Fruit fly (Drosophila melanogaster) whole organism, wandering third instar larva: ENCODE results near the gene Cyp312a1.

Source experiments
- CG32264 ChIP-seq: fragments of 200-800 bp; sonication (Bioruptor generic); optimal IDR thresholded peaks from 2 replicates; lab custom pipeline; 2016; ENCODE audit warnings: missing biosample characterization, missing genetic modification characterization
- Dfd ChIP-seq: fragments of >200 bp; optimal IDR thresholded peaks from 2 replicates; lab custom pipeline; 2017; ENCODE audit warnings: missing biosample characterization, missing genetic modification characterization
- Dif ChIP-seq: fragments of 200-275, 200-300 bp; sonication (Bioruptor generic); optimal IDR thresholded peaks from 2 replicates; lab custom pipeline; 2018; ENCODE audit warnings: missing biosample characterization, missing genetic modification characterization; ENCODE audit not compliant: partially characterized antibody
- GATAd ChIP-seq: sonication (Bioruptor generic); optimal IDR thresholded peaks from 2 replicates; lab custom pipeline; 2016; ENCODE audit warnings: missing biosample characterization, missing genetic modification characterization
- HLH106 ChIP-seq: fragments of 200-800 bp; optimal IDR thresholded peaks from 3 replicates; lab custom pipeline; 2019; ENCODE audit warnings: missing biosample characterization, mild to moderate bottlenecking, missing genetic modification characterization, moderate library complexity
- Hnf4 ChIP-seq: fragments of 200-800 bp; sonication (Bioruptor generic); optimal IDR thresholded peaks from 2 replicates; lab custom pipeline; 2016; ENCODE audit warnings: missing biosample characterization, mild to moderate bottlenecking, missing genetic modification characterization
- Hr78 ChIP-seq: fragments of >200 bp; optimal IDR thresholded peaks from 2 replicates; lab custom pipeline; 2017; ENCODE audit warnings: missing biosample characterization, missing genetic modification characterization
- Hr83 ChIP-seq: fragments of 200-300 bp; sonication (Bioruptor generic); optimal IDR thresholded peaks from 2 replicates; lab custom pipeline; 2016; ENCODE audit warnings: missing biosample characterization, mild to moderate bottlenecking, missing genetic modification characterization, moderate library complexity; ENCODE audit not compliant: poor library complexity, severe bottlenecking
- Jra ChIP-seq: sonication (Bioruptor generic); optimal IDR thresholded peaks from 2 replicates; lab custom pipeline; 2016; ENCODE audit warnings: missing biosample characterization, missing genetic modification characterization
- OdsH ChIP-seq: fragments of 200-800 bp; sonication (Bioruptor generic); optimal IDR thresholded peaks from 2 replicates; lab custom pipeline; 2016; ENCODE audit warnings: missing biosample characterization, mild to moderate bottlenecking, missing genetic modification characterization
- Rel ChIP-seq, 2 experiments: fragments of 200-800 bp; sonication (Bioruptor generic) in 1 of 2; optimal IDR thresholded peaks; 2 replicates in 1 of 2; 3 replicates in 1 of 2; lab custom pipeline; 2016 to 2019; ENCODE audit warnings: mild to moderate bottlenecking in 2 of 2, missing biosample characterization in 2 of 2, missing genetic modification characterization in 2 of 2, moderate library complexity in 1 of 2
- Sp1 ChIP-seq: fragments of 200-800 bp; sonication (Bioruptor generic); optimal IDR thresholded peaks from 3 replicates; lab custom pipeline; 2019; ENCODE audit warnings: missing biosample characterization, mild to moderate bottlenecking, missing genetic modification characterization, moderate library complexity
- Vsx2 ChIP-seq: fragments of 200-300, 225-300 bp; sonication (Bioruptor generic); optimal IDR thresholded peaks from 2 replicates; lab custom pipeline; 2018; ENCODE audit warnings: missing biosample characterization, missing genetic modification characterization; ENCODE audit not compliant: partially characterized antibody
- brk ChIP-seq: fragments of 200-800 bp; sonication (Bioruptor generic); optimal IDR thresholded peaks from 2 replicates; lab custom pipeline; 2016; ENCODE audit warnings: missing biosample characterization, mild to moderate bottlenecking, missing genetic modification characterization
- foxo ChIP-seq, 2 experiments: fragments of 200-800 bp; sonication (Bioruptor generic); optimal IDR thresholded peaks; 2 replicates in 1 of 2; 3 replicates in 1 of 2; lab custom pipeline; 2016 to 2017; ENCODE audit warnings: missing biosample characterization in 2 of 2, missing genetic modification characterization in 2 of 2
- fru ChIP-seq: fragments of 200-800 bp; sonication (Bioruptor generic); optimal IDR thresholded peaks from 3 replicates; lab custom pipeline; 2016; ENCODE audit warnings: missing biosample characterization, mild to moderate bottlenecking, missing genetic modification characterization
- h ChIP-seq: fragments of 200-800 bp; sonication (Bioruptor generic); optimal IDR thresholded peaks from 3 replicates; lab custom pipeline; 2016; ENCODE audit warnings: missing biosample characterization, mild to moderate bottlenecking, missing genetic modification characterization
- lola ChIP-seq: fragments of >200 bp; optimal IDR thresholded peaks from 2 replicates; lab custom pipeline; 2017; ENCODE audit warnings: missing biosample characterization, missing genetic modification characterization
- pan ChIP-seq: fragments of >200 bp; optimal IDR thresholded peaks from 2 replicates; lab custom pipeline; 2017
- rgr ChIP-seq: fragments of 200-800 bp; sonication (Bioruptor generic); optimal IDR thresholded peaks from 3 replicates; lab custom pipeline; 2016; ENCODE audit warnings: missing biosample characterization, mild to moderate bottlenecking, missing genetic modification characterization
- sage ChIP-seq: fragments of 200-800 bp; sonication (Bioruptor generic); optimal IDR thresholded peaks from 2 replicates; lab custom pipeline; 2016; ENCODE audit warnings: missing biosample characterization, mild to moderate bottlenecking, missing genetic modification characterization
- usp ChIP-seq: fragments of >200 bp; optimal IDR thresholded peaks from 2 replicates; lab custom pipeline; 2017; ENCODE audit warnings: missing biosample characterization, missing genetic modification characterization

Cyp312a1 gene

DNA sequence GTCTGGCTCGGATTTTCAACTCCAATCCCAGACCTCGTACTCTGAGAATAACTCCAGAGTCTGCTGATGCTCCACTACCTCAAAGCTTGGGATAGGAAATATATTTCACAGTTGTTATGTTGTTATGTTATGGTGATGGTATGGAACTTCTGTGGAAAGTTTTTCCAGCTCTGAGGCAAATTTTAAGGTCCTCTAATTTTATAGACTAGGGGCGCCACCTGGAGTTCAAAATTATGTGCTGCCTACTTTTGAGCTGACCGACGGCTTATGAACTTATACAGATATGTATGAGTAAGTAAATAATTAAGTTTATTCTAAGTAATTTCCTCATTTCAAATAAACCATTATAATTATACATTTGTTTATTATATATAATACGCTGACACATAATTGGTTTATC is 49.1 kb downstream of the Cyp312a1 start:
- TF ChIP-seq rgr (no peak), lola (GFP tag; lab: Kevin White, UChicago) (no peak), sage (GFP tag; lab: Kevin White, UChicago) (no peak), Hnf4 (GFP tag; lab: Kevin White, UChicago) (no peak), CG32264 (GFP tag; lab: Kevin White, UChicago) (no peak), usp (GFP tag; lab: Kevin White, UChicago) (no peak), Sp1 (GFP tag; lab: Kevin White, UChicago) (no peak), GATAd (no peak), Rel (GFP tag; optimal IDR thresholded peaks at IDR 0.05; lab: Kevin White, UChicago) (no peak), Rel (tag; optimal IDR thresholded peaks at IDR 0.05; lab: Kevin White, UChicago) (no peak), OdsH (GFP tag; lab: Kevin White, UChicago) (no peak), Dfd (GFP tag; lab: Kevin White, UChicago) (no peak), pan (no peak), foxo (GFP tag; optimal IDR thresholded peaks at IDR 0.05; lab: Kevin White, UChicago) (no peak)
- TF ChIP-seq, all 38 proteins: peak for 0

DNA sequence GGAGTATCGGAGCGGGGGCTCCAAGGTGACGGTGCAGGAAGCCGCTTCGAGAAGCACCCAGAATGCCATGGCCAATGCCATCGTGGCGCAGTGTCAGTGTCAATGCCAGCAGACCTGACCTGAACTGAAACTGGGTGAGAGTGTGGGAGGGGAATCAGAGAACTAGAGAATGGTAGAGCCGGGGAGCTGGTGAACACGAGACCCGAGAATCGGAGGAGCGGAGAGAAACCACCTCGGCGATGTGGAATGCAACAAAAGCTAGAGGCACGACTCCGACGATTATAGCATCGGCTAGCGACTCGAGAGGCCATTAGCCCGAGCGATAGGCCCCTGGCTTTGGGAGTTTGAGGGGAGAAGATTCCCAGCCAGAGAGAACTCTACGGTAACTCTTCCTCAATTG is 50.5 kb downstream of the Cyp312a1 start:
- TF ChIP-seq foxo (GFP tag; optimal IDR thresholded peaks at IDR 0.05; lab: Kevin White, UChicago) = no peak
- no peak for TF ChIP-seq Hr78 (GFP tag; lab: Kevin White, UChicago)
- no peak for TF ChIP-seq brk (GFP tag; lab: Kevin White, UChicago)
- no peak for TF ChIP-seq pan
- no peak for TF ChIP-seq Vsx2 (GFP tag; lab: Kevin White, UChicago)

DNA sequence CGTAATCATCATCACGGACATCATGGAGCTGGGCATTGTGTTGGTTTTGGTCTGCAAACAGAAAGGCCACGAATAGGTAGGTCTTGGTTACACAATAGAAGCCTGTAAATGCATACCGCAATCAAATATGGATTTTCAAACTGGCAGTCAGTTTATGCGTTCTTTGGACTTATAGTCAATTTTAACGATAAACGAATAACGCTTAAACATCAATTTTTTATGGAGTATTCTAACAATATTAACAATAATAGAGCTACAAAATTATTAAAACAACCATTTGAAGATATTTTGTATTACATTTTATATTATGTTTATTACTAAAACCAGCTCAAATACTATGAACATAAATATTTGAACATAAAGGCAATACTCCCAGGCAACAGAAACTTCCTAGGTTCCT is 51.0 kb downstream of the Cyp312a1 start:
- TF ChIP-seq h (GFP tag; lab: Kevin White, UChicago) = no peak
- TF ChIP-seq foxo (GFP tag; optimal IDR thresholded peaks at IDR 0.05; lab: Kevin White, UChicago) = no peak

DNA sequence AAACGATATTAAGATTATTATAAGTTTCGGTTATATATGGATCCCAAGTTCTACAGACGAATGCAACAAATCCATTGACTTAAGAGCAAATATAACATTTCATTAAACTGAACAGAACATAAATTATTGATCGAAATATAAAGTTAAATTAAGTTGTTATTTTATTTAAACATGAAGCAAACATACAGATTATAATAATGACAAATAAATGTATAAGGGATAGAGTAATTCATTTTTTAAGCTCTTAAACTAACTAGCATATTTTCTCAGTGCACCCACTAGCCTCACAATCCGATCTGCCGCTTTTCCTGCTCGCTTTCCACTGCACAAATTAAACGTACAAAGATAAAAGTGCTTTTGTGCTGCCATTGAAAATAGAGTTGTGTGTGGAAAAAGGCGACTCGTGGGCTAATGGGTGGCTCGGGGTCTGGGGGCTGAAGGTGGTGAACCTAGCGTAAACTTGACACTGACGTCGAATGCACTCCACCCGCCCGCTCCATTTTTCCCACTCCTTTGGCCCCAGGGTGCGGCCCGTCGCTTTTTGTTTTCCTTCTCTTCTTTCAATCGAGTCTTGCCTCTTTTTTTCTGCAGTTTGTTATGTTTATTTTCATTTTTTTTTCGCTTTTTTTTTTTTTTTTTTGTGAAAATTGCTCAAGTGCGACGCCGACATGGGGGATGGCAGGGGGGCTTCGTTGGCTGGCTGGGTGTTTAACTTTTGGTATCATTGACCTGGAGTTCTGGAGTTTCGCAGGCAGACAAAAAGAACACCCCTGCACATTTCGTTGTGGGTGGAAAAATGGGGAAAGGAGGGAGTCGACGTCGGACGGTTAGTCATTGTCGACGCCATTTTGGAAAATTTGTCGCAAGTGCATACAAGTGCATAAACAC is 52.6 kb downstream of the Cyp312a1 start:
- TF ChIP-seq HLH106 (peak; percentile 2), Jra (GFP tag; lab: Kevin White, UChicago) (no peak), fru (GFP tag; lab: Kevin White, UChicago) (peak; percentile 4), Sp1 (GFP tag; lab: Kevin White, UChicago) (peak; percentile 29), foxo (GFP tag; optimal IDR thresholded peaks at IDR 0.05; lab: Kevin White, UChicago) (peak in 1 of 2 experiments; percentile 47)

DNA sequence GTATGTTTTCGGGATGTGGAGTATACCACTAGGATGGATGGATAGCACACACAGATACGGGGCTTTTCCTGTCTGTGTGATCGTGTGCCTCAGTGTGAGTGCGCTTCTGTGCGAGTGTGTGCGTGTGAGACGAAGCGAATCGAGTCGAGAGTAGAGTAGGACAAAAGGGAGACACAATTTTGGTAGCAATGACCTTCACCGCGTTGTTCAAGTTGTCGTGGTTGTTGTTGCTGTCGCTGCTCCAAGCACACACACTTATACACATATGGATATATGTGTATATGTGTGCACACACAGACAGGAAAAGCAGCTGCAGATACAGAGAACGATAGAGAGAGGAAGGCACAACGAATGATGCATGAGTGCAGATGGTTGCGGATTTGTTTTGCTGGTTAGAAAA is 53.4 kb downstream of the Cyp312a1 start:
- TF ChIP-seq foxo (GFP tag; optimal IDR thresholded peaks at IDR 0.05; lab: Kevin White, UChicago) (no peak), Dif (GFP tag; lab: Kevin White, UChicago) (peak; percentile 5), Hr83 (GFP tag; lab: Kevin White, UChicago) (peak; percentile 14)
